Fruit fly (Drosophila melanogaster) whole organism, embryonic: ENCODE measurements around the gene Neurl4.
A peak's percentile ranks its signal among the peaks of the same experiment; 100 is the strongest.

Experiments used
- CG10959 ChIP-seq: fragments of 200-800 bp; sonication (Bioruptor generic); IDR thresholded peaks from 2 replicates; pipeline ENCODE4 v1.3.6; 2022; ENCODE audit warnings: missing biosample characterization, missing genetic modification characterization
- CG12155 ChIP-seq: fragments of 200-800 bp; sonication (Bioruptor generic); optimal IDR thresholded peaks from 3 replicates; lab custom pipeline; 2016; ENCODE audit warnings: missing biosample characterization, missing genetic modification characterization
- CG1792 ChIP-seq: fragments of 200-800 bp; sonication (Bioruptor generic); optimal IDR thresholded peaks from 2 replicates; lab custom pipeline; 2016; ENCODE audit warnings: missing biosample characterization, missing genetic modification characterization
- CG4617 ChIP-seq: fragments of 200-800 bp; sonication (Bioruptor generic); optimal IDR thresholded peaks from 3 replicates; lab custom pipeline; 2016; ENCODE audit warnings: missing biosample characterization, missing genetic modification characterization, borderline replicate concordance
- Usf ChIP-seq: fragments of 200-800 bp; sonication (Bioruptor generic); optimal IDR thresholded peaks from 2 replicates; lab custom pipeline; 2017; ENCODE audit warnings: missing genotype, missing biosample characterization, missing genetic modification characterization
- al ChIP-seq: fragments of 200-800 bp; sonication (Bioruptor generic); IDR thresholded peaks from 2 replicates; pipeline ENCODE4 v1.3.6; 2022; ENCODE audit warnings: missing biosample characterization, missing genetic modification characterization
- cato ChIP-seq: fragments of 200-800 bp; sonication (Bioruptor generic); optimal IDR thresholded peaks from 2 replicates; lab custom pipeline; 2016; ENCODE audit warnings: missing biosample characterization, missing genetic modification characterization, borderline replicate concordance
- gce ChIP-seq: fragments of 200-800 bp; sonication (Bioruptor generic); IDR thresholded peaks from 3 replicates; pipeline ENCODE4 v1.3.6; 2022; ENCODE audit warnings: missing biosample characterization, missing genetic modification characterization
- pnt ChIP-seq: fragments of 200-800 bp; sonication (Bioruptor generic); optimal IDR thresholded peaks from 3 replicates; lab custom pipeline; 2016; ENCODE audit warnings: missing biosample characterization, missing genetic modification characterization
- row ChIP-seq: fragments of 200-800 bp; sonication (Bioruptor generic); IDR thresholded peaks from 3 replicates; pipeline ENCODE4 v1.3.6; 2022; ENCODE audit warnings: missing biosample characterization, missing genetic modification characterization
- ttk ChIP-seq: fragments of 200-800 bp; sonication (Bioruptor generic); IDR thresholded peaks from 2 replicates; pipeline ENCODE4 v2.1.2; 2022; ENCODE audit warnings: missing biosample characterization, missing genetic modification characterization

DNA sequence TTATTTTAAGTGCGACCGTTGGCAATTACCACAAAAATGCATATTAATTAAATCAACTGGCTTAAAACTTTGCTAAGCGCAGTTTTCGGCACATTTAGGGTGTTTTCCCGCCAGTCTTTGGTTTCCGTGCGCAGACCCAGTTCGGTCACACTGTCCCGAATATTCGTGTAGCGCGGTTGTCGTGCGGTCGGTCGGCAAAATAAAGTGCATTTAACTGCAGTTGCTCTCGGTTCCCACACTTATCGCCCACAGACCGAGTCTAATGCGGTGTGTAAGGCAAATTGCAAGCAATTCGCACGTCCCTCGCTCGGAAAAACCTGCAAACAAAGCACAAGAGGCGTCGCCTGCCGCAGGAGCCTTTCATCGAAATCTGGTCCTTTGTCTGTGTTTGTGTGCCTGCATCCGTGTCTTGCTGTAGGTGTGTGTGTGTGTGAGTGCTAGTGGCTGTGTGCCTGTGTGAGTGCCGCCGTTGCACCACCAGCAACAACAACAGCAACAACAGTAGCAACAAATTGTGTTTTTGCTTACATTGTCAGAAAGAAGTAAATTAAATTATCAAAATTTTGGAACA lies 3.5 kb upstream of the Neurl4 start, which contains the start of the genes CG13484 and Frl:
- TF ChIP-seq CG12155 = no peak
- no peak for TF ChIP-seq al (GFP tag; lab: Robert Waterston, UW)
- peak; percentile 13 for TF ChIP-seq pnt (GFP tag; lab: Kevin White, UChicago)
- TF ChIP-seq CG4617 (GFP tag; lab: Kevin White, UChicago) = peak; percentile 96
- no peak for TF ChIP-seq Usf (GFP tag; lab: Kevin White, UChicago)
- peak; percentile 51; the same call in 2 of the 3 replicates for TF ChIP-seq row
- TF ChIP-seq gce (GFP tag; lab: Robert Waterston, UW) = no peak
- no peak for TF ChIP-seq CG1792 (GFP tag; lab: Kevin White, UChicago)
- no peak for TF ChIP-seq CG10959
- TF ChIP-seq cato (GFP tag; lab: Kevin White, UChicago) = no peak
- no peak for TF ChIP-seq ttk (GFP tag; lab: Robert Waterston, UW)
